Worm (Caenorhabditis elegans) whole organism, L1 larva: ENCODE results near the gene lron-4.

Experiments used
- C04F5.9 ChIP-seq: sonication (generic microtip); optimal IDR thresholded peaks from 2 replicates; lab custom pipeline; 2016; ENCODE audit warnings: missing genetic modification characterization, missing compliant biosample characterization
- F16B12.6 ChIP-seq: fragments of 150-350 bp; optimal IDR thresholded peaks from 2 replicates; lab custom pipeline; 2014; ENCODE audit warnings: missing biosample characterization, missing genetic modification characterization
- Y116A8C.19 ChIP-seq: sonication (generic microtip); optimal IDR thresholded peaks from 2 replicates; lab custom pipeline; 2016; ENCODE audit warnings: missing compliant biosample characterization, missing genetic modification characterization, borderline replicate concordance
- aha-1 ChIP-seq: fragments of 150-350 bp; optimal IDR thresholded peaks from 2 replicates; lab custom pipeline; 2014; ENCODE audit warnings: missing biosample characterization, missing genetic modification characterization
- alr-1 ChIP-seq: fragments of 200-800 bp; sonication (Bioruptor generic); optimal IDR thresholded peaks from 2 replicates; lab custom pipeline; 2018; ENCODE audit warnings: borderline replicate concordance, mild to moderate bottlenecking, missing genetic modification characterization, missing compliant biosample characterization
- blmp-1 ChIP-seq: fragments of 150-350 bp; optimal IDR thresholded peaks from 2 replicates; lab custom pipeline; 2014; ENCODE audit warnings: missing biosample characterization, missing genetic modification characterization
- ceh-63 ChIP-seq: fragments of 200-800 bp; sonication (Bioruptor generic); optimal IDR thresholded peaks from 2 replicates; lab custom pipeline; 2018; ENCODE audit warnings: mild to moderate bottlenecking, missing genetic modification characterization, missing compliant biosample characterization
- ceh-8 ChIP-seq: fragments of 200-800 bp; sonication (Bioruptor generic); optimal IDR thresholded peaks from 2 replicates; lab custom pipeline; 2018; ENCODE audit warnings: mild to moderate bottlenecking, missing genetic modification characterization, moderate library complexity, missing compliant biosample characterization
- ceh-82 ChIP-seq, 3 experiments: fragments of 150-350 bp in 1 of 3; sonication (generic microtip) in 2 of 3; optimal IDR thresholded peaks; 2 replicates each; lab custom pipeline; 2014 to 2017; ENCODE audit warnings: missing biosample characterization in 3 of 3, missing genetic modification characterization in 3 of 3
- ceh-88 ChIP-seq: fragments of 200-800 bp; sonication (Bioruptor generic); IDR thresholded peaks from 2 replicates; pipeline ENCODE4 v1.3.6; 2022; ENCODE audit warnings: missing genetic modification characterization, missing compliant biosample characterization
- ces-1 ChIP-seq: fragments of 150-350 bp; optimal IDR thresholded peaks from 2 replicates; lab custom pipeline; 2014; ENCODE audit warnings: missing biosample characterization, missing genetic modification reagents, missing genetic modification characterization
- dpl-1 ChIP-seq, 3 experiments: fragments of 150-350 bp in 2 of 3; sonication (generic microtip) in 1 of 3; optimal IDR thresholded peaks; 2 replicates each; lab custom pipeline; 2014 to 2017; ENCODE audit warnings: missing biosample characterization in 3 of 3, missing genetic modification characterization in 3 of 3, missing genetic modification reagents in 3 of 3
- efl-1 ChIP-seq, 4 experiments: fragments of 150-350 bp; optimal IDR thresholded peaks in 3 of 4; peaks in 1 of 4; 1 replicate in 1 of 4; 2 replicates in 3 of 4; lab custom pipeline; 2014; ENCODE audit warnings: missing biosample characterization in 2 of 4, missing genetic modification characterization in 2 of 4, missing genetic modification reagents in 2 of 4
- efl-3 ChIP-seq: fragments of 200-800 bp; sonication (Bioruptor generic); optimal IDR thresholded peaks from 2 replicates; lab custom pipeline; 2018; ENCODE audit warnings: mild to moderate bottlenecking, missing genetic modification characterization, missing compliant biosample characterization
- egl-13 ChIP-seq: sonication (generic microtip); optimal IDR thresholded peaks from 2 replicates; lab custom pipeline; 2016; ENCODE audit warnings: missing genotype, missing genetic modification reagents, missing genetic modification characterization, missing compliant biosample characterization
- egl-27 ChIP-seq, 2 experiments: fragments of 150-350 bp in 1 of 2; sonication (generic microtip); optimal IDR thresholded peaks; 3 replicates each; lab custom pipeline; 2017 to 2018; ENCODE audit warnings: missing biosample characterization in 2 of 2, missing genetic modification characterization in 2 of 2, missing genetic modification reagents in 2 of 2
- elt-2 ChIP-seq: sonication (generic microtip); optimal IDR thresholded peaks from 2 replicates; lab custom pipeline; 2016; ENCODE audit warnings: missing genetic modification characterization, mild to moderate bottlenecking, inconsistent platforms, missing compliant biosample characterization, missing genetic modification reagents
- elt-3 ChIP-seq, 6 experiments: fragments of 150-350 bp in 1 of 6; sonication (generic microtip); optimal IDR thresholded peaks; 2 replicates each; lab custom pipeline; 2017 to 2018; ENCODE audit warnings: missing biosample characterization in 6 of 6, missing genetic modification characterization in 6 of 6, inconsistent platforms in 1 of 6
- ets-5 ChIP-seq: fragments of 200-800 bp; sonication (Bioruptor generic); IDR thresholded peaks from 2 replicates; pipeline ENCODE4 v1.3.6; 2022; ENCODE audit warnings: missing genetic modification characterization, missing compliant biosample characterization
- fkh-10 ChIP-seq: sonication (generic microtip); optimal IDR thresholded peaks from 2 replicates; lab custom pipeline; 2017; ENCODE audit warnings: missing biosample characterization, missing genetic modification reagents, missing genetic modification characterization
- fkh-4 ChIP-seq: sonication (generic microtip); optimal IDR thresholded peaks from 2 replicates; lab custom pipeline; 2016; ENCODE audit warnings: missing compliant biosample characterization, missing genetic modification characterization, borderline replicate concordance
- fkh-8 ChIP-seq: sonication (generic microtip); optimal IDR thresholded peaks from 2 replicates; lab custom pipeline; 2016; ENCODE audit warnings: mild to moderate bottlenecking, missing genetic modification characterization, missing compliant biosample characterization
- grh-1 ChIP-seq: fragments of 200-800 bp; sonication (Bioruptor generic); IDR thresholded peaks from 2 replicates; pipeline ENCODE4 v1.3.6; 2022; ENCODE audit warnings: missing genetic modification reagents, missing genetic modification characterization, missing compliant biosample characterization
- hlh-17 ChIP-seq: fragments of 200-800 bp; sonication (Bioruptor generic); optimal IDR thresholded peaks from 2 replicates; lab custom pipeline; 2018; ENCODE audit warnings: missing genetic modification characterization, mild to moderate bottlenecking, missing compliant biosample characterization, moderate library complexity, borderline replicate concordance
- hlh-4 ChIP-seq: sonication (generic microtip); optimal IDR thresholded peaks from 2 replicates; lab custom pipeline; 2016; ENCODE audit warnings: mild to moderate bottlenecking, missing genetic modification characterization, missing compliant biosample characterization
- hpl-2 ChIP-seq: fragments of 150-350 bp; optimal IDR thresholded peaks from 2 replicates; lab custom pipeline; 2014; ENCODE audit warnings: missing biosample characterization, missing genetic modification reagents, missing genetic modification characterization
- isw-1 ChIP-seq: fragments of 200-800 bp; sonication (Bioruptor generic); IDR thresholded peaks from 2 replicates; pipeline ENCODE4 v1.3.6; 2022; ENCODE audit warnings: missing genetic modification characterization, missing compliant biosample characterization
- jun-1 ChIP-seq: fragments of 150-350 bp; optimal IDR thresholded peaks from 2 replicates; lab custom pipeline; 2014; ENCODE audit warnings: missing biosample characterization, missing genetic modification reagents, missing genetic modification characterization
- lin-14 ChIP-seq: fragments of 200-800 bp; sonication (Bioruptor generic); optimal IDR thresholded peaks from 2 replicates; lab custom pipeline; 2018; ENCODE audit warnings: mild to moderate bottlenecking, missing genetic modification characterization, moderate library complexity, missing compliant biosample characterization
- lin-15B ChIP-seq: fragments of 150-350 bp; sonication (generic microtip); optimal IDR thresholded peaks from 3 replicates; lab custom pipeline; 2014; ENCODE audit warnings: missing biosample characterization, missing genetic modification characterization
- lsy-2 ChIP-seq, 2 experiments: fragments of 150-350 bp; optimal IDR thresholded peaks; 2 replicates each; lab custom pipeline; 2014; ENCODE audit warnings: missing biosample characterization in 2 of 2, missing genetic modification characterization in 2 of 2
- mab-9 ChIP-seq: fragments of 200-800 bp; sonication (Bioruptor generic); IDR thresholded peaks from 2 replicates; pipeline ENCODE4 v1.3.6; 2022; ENCODE audit warnings: missing genetic modification reagents, missing genetic modification characterization, missing compliant biosample characterization
- mdl-1 ChIP-seq, 2 experiments: fragments of 150-350 bp; optimal IDR thresholded peaks; 2 replicates each; lab custom pipeline; 2014 to 2017; ENCODE audit warnings: missing biosample characterization in 2 of 2, missing genetic modification characterization in 2 of 2, inconsistent platforms in 1 of 2
- nhr-11 ChIP-seq: fragments of 150-350 bp; optimal IDR thresholded peaks from 2 replicates; lab custom pipeline; 2014; ENCODE audit warnings: missing biosample characterization, missing genetic modification characterization
- nhr-12 ChIP-seq: sonication (generic microtip); optimal IDR thresholded peaks from 2 replicates; lab custom pipeline; 2017; ENCODE audit warnings: missing biosample characterization, missing genetic modification characterization
- nhr-19 ChIP-seq: fragments of 200-800 bp; sonication (Bioruptor generic); conservative IDR thresholded peaks from 2 replicates; pipeline ENCODE4 v1.3.6; 2022; ENCODE audit warnings: missing genetic modification characterization, missing compliant biosample characterization
- nhr-237 ChIP-seq: fragments of 150-350 bp; optimal IDR thresholded peaks from 2 replicates; lab custom pipeline; 2014; ENCODE audit warnings: missing biosample characterization, missing genetic modification characterization
- nhr-28 ChIP-seq: fragments of 150-350 bp; optimal IDR thresholded peaks from 2 replicates; lab custom pipeline; 2014; ENCODE audit warnings: missing biosample characterization, missing genetic modification characterization
- nhr-76 ChIP-seq: sonication (generic microtip); optimal IDR thresholded peaks from 2 replicates; lab custom pipeline; 2017; ENCODE audit warnings: missing biosample characterization, missing genetic modification characterization
- nhr-90 ChIP-seq: sonication (generic microtip); optimal IDR thresholded peaks from 2 replicates; lab custom pipeline; 2016; ENCODE audit warnings: mild to moderate bottlenecking, missing genetic modification characterization, missing compliant biosample characterization; ENCODE audit not compliant: poor library complexity
- pax-3 ChIP-seq: fragments of 200-800 bp; sonication (Bioruptor generic); optimal IDR thresholded peaks from 2 replicates; lab custom pipeline; 2018; ENCODE audit warnings: mild to moderate bottlenecking, missing genetic modification characterization, moderate library complexity, missing compliant biosample characterization
- pqm-1 ChIP-seq: sonication (generic microtip); optimal IDR thresholded peaks from 3 replicates; lab custom pipeline; 2017; ENCODE audit warnings: missing biosample characterization, missing genetic modification characterization
- snpc-4 ChIP-seq: fragments of 150-350 bp; optimal IDR thresholded peaks from 2 replicates; lab custom pipeline; 2014; ENCODE audit warnings: missing biosample characterization, missing genetic modification characterization
- snu-23 ChIP-seq: sonication (generic microtip); optimal IDR thresholded peaks from 2 replicates; lab custom pipeline; 2016; ENCODE audit warnings: missing genetic modification characterization, missing compliant biosample characterization
- sptf-1 ChIP-seq: fragments of 150-350 bp; optimal IDR thresholded peaks from 2 replicates; lab custom pipeline; 2014; ENCODE audit warnings: missing biosample characterization, missing genetic modification characterization
- tbx-2 ChIP-seq: sonication (generic microtip); optimal IDR thresholded peaks from 2 replicates; lab custom pipeline; 2016; ENCODE audit warnings: missing genetic modification characterization, missing compliant biosample characterization
- tlp-1 ChIP-seq: fragments of 150-350 bp; optimal IDR thresholded peaks from 2 replicates; lab custom pipeline; 2014; ENCODE audit warnings: missing biosample characterization, missing genetic modification characterization
- unc-30 ChIP-seq: sonication (generic microtip); optimal IDR thresholded peaks from 2 replicates; lab custom pipeline; 2017; ENCODE audit warnings: missing biosample characterization, missing genetic modification characterization
- unc-86 ChIP-seq: sonication (generic microtip); optimal IDR thresholded peaks from 2 replicates; lab custom pipeline; 2016; ENCODE audit warnings: missing genetic modification characterization, missing compliant biosample characterization
- xbp-1 ChIP-seq: sonication (generic microtip); optimal IDR thresholded peaks from 2 replicates; lab custom pipeline; 2016; ENCODE audit warnings: missing genetic modification characterization, missing compliant biosample characterization
- zip-4 ChIP-seq: fragments of 200-800 bp; sonication (Bioruptor generic); optimal IDR thresholded peaks from 2 replicates; lab custom pipeline; 2018; ENCODE audit warnings: mild to moderate bottlenecking, missing genetic modification characterization, moderate library complexity, missing compliant biosample characterization
- ztf-11 ChIP-seq, 2 experiments: sonication (generic microtip); optimal IDR thresholded peaks; 2 replicates each; lab custom pipeline; 2016 to 2017; ENCODE audit warnings: missing genetic modification characterization in 2 of 2, missing biosample characterization in 1 of 2, missing compliant biosample characterization in 1 of 2

Gene lron-4

DNA sequence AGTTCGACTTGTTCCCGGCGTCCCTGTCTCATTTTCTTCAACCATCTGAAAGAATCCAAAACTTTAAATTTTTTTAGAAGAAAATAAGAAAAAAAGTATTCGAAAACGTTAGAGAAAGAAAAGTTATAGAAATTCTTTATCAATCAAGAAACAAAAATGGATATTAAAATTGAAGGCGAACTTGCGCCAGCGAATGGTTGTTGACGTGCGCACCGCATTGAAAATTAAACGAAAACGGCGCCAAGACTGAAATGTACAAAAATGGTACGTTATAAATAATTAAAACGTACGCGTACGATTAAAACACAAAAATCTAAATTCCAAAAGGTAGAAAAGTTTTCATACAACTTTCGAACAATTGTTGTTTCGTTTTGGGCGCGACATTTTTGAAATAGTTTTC lies 25.2 kb downstream of the lron-4 start, which contains the start of gene K02C4.3 (continued):
- TF ChIP-seq tbx-2 (peak; percentile 77), dpl-1 (GFP tag; optimal IDR thresholded peaks at IDR 0.05; lab: Kevin White, UChicago) (peak; percentile 86 to 94 (median 93)), lin-15B (tag; lab: Kevin White, UChicago) (peak; percentile 42), nhr-19 (GFP tag; lab: Robert Waterston, UW) (peak; percentile 77), ceh-8 (GFP tag; lab: Kevin White, UChicago) (peak; percentile 72), ceh-82 (tag; optimal IDR thresholded peaks at IDR 0.05; lab: Kevin White, UChicago) (peak; percentile 51 to 66 (median 62)), mab-9 (GFP tag; lab: Robert Waterston, UW) (no peak), C04F5.9 (tag; lab: Kevin White, UChicago) (peak; percentile 55), nhr-237 (no peak), nhr-12 (tag; lab: Kevin White, UChicago) (no peak), xbp-1 (tag; lab: Kevin White, UChicago) (peak; percentile 74), pqm-1 (tag; lab: Kevin White, UChicago) (no peak), Y116A8C.19 (no peak), hlh-17 (GFP tag; lab: Kevin White, UChicago) (no peak), snu-23 (peak; percentile 85), unc-30 (tag; lab: Kevin White, UChicago) (no peak), lin-14 (GFP tag; lab: Kevin White, UChicago) (peak; percentile 75), hlh-4 (tag; lab: Kevin White, UChicago) (no peak), F16B12.6 (tag; lab: Kevin White, UChicago) (peak; percentile 28), ets-5 (GFP tag; lab: Robert Waterston, UW) (no peak), tlp-1 (tag; lab: Kevin White, UChicago) (no peak), efl-1 (optimal IDR thresholded peaks at IDR 0.05; lab: Kevin White, UChicago) (peak; percentile 90 to 93), efl-1 (GFP tag; optimal IDR thresholded peaks at IDR 0.05 in 1 of 2; lab: Kevin White, UChicago) (peak; percentile 90 to 99), zip-4 (GFP tag; lab: Kevin White, UChicago) (peak; percentile 28), ceh-63 (GFP tag; lab: Kevin White, UChicago) (no peak), blmp-1 (tag; lab: Kevin White, UChicago) (peak; percentile 76), snpc-4 (tag; lab: Kevin White, UChicago) (peak; percentile 89), ztf-11 (tag; optimal IDR thresholded peaks at IDR 0.05; lab: Kevin White, UChicago) (peak in 1 of 2 experiments; percentile 63), jun-1 (tag; lab: Kevin White, UChicago) (peak; percentile 39), nhr-76 (tag; lab: Kevin White, UChicago) (no peak), egl-27 (tag; optimal IDR thresholded peaks at IDR 0.05; lab: Kevin White, UChicago) (no peak), unc-86 (tag; lab: Kevin White, UChicago) (peak; percentile 35), isw-1 (GFP tag; lab: Robert Waterston, UW) (peak; percentile 59), lsy-2 (tag; optimal IDR thresholded peaks at IDR 0.05; lab: Kevin White, UChicago) (peak; percentile 87 to 90), hpl-2 (GFP tag; lab: Kevin White, UChicago) (no peak), mdl-1 (tag; optimal IDR thresholded peaks at IDR 0.05; lab: Kevin White, UChicago) (peak in 1 of 2 experiments; percentile 60), fkh-4 (tag; lab: Kevin White, UChicago) (peak; percentile 12), grh-1 (GFP tag; lab: Robert Waterston, UW) (peak; percentile 37; the same call in 1 of the 2 replicates), fkh-8 (tag; lab: Kevin White, UChicago) (peak; percentile 43), nhr-28 (no peak), fkh-10 (GFP tag; lab: Kevin White, UChicago) (no peak), sptf-1 (tag; lab: Kevin White, UChicago) (no peak), alr-1 (tag; lab: Kevin White, UChicago) (no peak), egl-13 (tag; lab: Kevin White, UChicago) (peak; percentile 44), elt-2 (tag; lab: Kevin White, UChicago) (peak; percentile 18), ceh-88 (no peak), ces-1 (GFP tag; lab: Kevin White, UChicago) (no peak), nhr-90 (tag; lab: Kevin White, UChicago) (peak; percentile 77), nhr-11 (tag; lab: Kevin White, UChicago) (no peak), elt-3 (tag; optimal IDR thresholded peaks at IDR 0.05; lab: Kevin White, UChicago) (peak in 2 of 6 experiments; percentile 45 to 53), aha-1 (no peak), efl-3 (no peak), pax-3 (tag; lab: Kevin White, UChicago) (no peak)
